Fruit fly (Drosophila melanogaster) whole organism, embryonic: Measurements from ENCODE around the gene E2f2.

ENCODE experiments used
- Atf3 ChIP-seq: fragments of 200-800 bp; sonication (Bioruptor generic); optimal IDR thresholded peaks from 3 replicates; lab custom pipeline; 2016; ENCODE audit warnings: missing biosample characterization, missing genetic modification characterization
- Blimp-1 ChIP-seq: fragments of 200-800 bp; sonication (Bioruptor generic); optimal IDR thresholded peaks from 3 replicates; lab custom pipeline; 2018; ENCODE audit warnings: missing biosample characterization, missing genetic modification characterization, mild to moderate bottlenecking, moderate library complexity, missing genetic modification reagents
- BtbVII ChIP-seq: fragments of 200-800 bp; sonication (Bioruptor generic); optimal IDR thresholded peaks from 3 replicates; lab custom pipeline; 2017; ENCODE audit warnings: missing biosample characterization, mild to moderate bottlenecking, missing genetic modification characterization
- CG10274 ChIP-seq: fragments of 200-800 bp; sonication (Bioruptor generic); optimal IDR thresholded peaks from 3 replicates; lab custom pipeline; 2017; ENCODE audit warnings: missing biosample characterization, mild to moderate bottlenecking, missing genetic modification characterization
- CG10959 ChIP-seq: fragments of 200-800 bp; sonication (Bioruptor generic); IDR thresholded peaks from 2 replicates; pipeline ENCODE4 v1.3.6; 2022; ENCODE audit warnings: missing biosample characterization, missing genetic modification characterization
- CG10979 ChIP-seq: fragments of 200-800 bp; sonication (Bioruptor generic); optimal IDR thresholded peaks from 2 replicates; lab custom pipeline; 2018; ENCODE audit warnings: missing biosample characterization, mild to moderate bottlenecking, missing genetic modification characterization, moderate library complexity
- CG11696 ChIP-seq: fragments of 200-800 bp; sonication (Bioruptor generic); IDR thresholded peaks from 2 replicates; pipeline ENCODE4 v1.3.6; 2022; ENCODE audit warnings: missing biosample characterization, missing genetic modification characterization
- CG12659 ChIP-seq: fragments of 200-800 bp; sonication (Bioruptor generic); optimal IDR thresholded peaks from 3 replicates; lab custom pipeline; 2017; ENCODE audit warnings: mild to moderate bottlenecking, missing biosample characterization, missing genetic modification reagents, missing genetic modification characterization
- CG14965 ChIP-seq: fragments of 200-800 bp; sonication (Bioruptor generic); optimal IDR thresholded peaks from 2 replicates; lab custom pipeline; 2016; ENCODE audit warnings: missing biosample characterization, missing genetic modification characterization, borderline replicate concordance
- CG1647 ChIP-seq: fragments of 200-800 bp; sonication (Bioruptor generic); optimal IDR thresholded peaks from 3 replicates; lab custom pipeline; 2016; ENCODE audit warnings: missing biosample characterization, missing genetic modification characterization
- CG17186 ChIP-seq: fragments of 200-800 bp; sonication (Bioruptor generic); optimal IDR thresholded peaks from 3 replicates; lab custom pipeline; 2017; ENCODE audit warnings: missing biosample characterization, missing genetic modification reagents, missing genetic modification characterization
- CG17612 ChIP-seq: fragments of 200-800 bp; sonication (Bioruptor generic); IDR thresholded peaks from 2 replicates; pipeline ENCODE4 v1.3.6; 2022; ENCODE audit warnings: missing biosample characterization, missing genetic modification characterization
- CG1832 ChIP-seq: fragments of 200-800 bp; sonication (Bioruptor generic); optimal IDR thresholded peaks from 2 replicates; lab custom pipeline; 2017; ENCODE audit warnings: missing biosample characterization, mild to moderate bottlenecking, missing genetic modification characterization, inconsistent platforms
- CG18599 ChIP-seq: fragments of 200-800 bp; sonication (Bioruptor generic); optimal IDR thresholded peaks from 3 replicates; lab custom pipeline; 2017; ENCODE audit warnings: missing biosample characterization, missing genetic modification characterization, mild to moderate bottlenecking, moderate library complexity, missing genetic modification reagents
- CG2712 ChIP-seq: fragments of 200-800 bp; optimal IDR thresholded peaks from 3 replicates; lab custom pipeline; 2019; ENCODE audit warnings: missing biosample characterization, mild to moderate bottlenecking, missing genetic modification characterization, moderate library complexity
- CG32772 ChIP-seq: fragments of 200-800 bp; sonication (Bioruptor generic); IDR thresholded peaks from 2 replicates; pipeline ENCODE4 v1.3.6; 2022; ENCODE audit warnings: missing biosample characterization, missing genetic modification characterization
- CG3838 ChIP-seq: fragments of 200-800 bp; sonication (Bioruptor generic); optimal IDR thresholded peaks from 3 replicates; lab custom pipeline; 2016; ENCODE audit warnings: missing biosample characterization, missing genetic modification characterization
- CG3995 ChIP-seq: fragments of 200-800 bp; sonication (Bioruptor generic); optimal IDR thresholded peaks from 3 replicates; lab custom pipeline; 2016; ENCODE audit warnings: missing biosample characterization, missing genetic modification characterization
- CG6765 ChIP-seq: fragments of 200-800 bp; sonication (Bioruptor generic); optimal IDR thresholded peaks from 3 replicates; lab custom pipeline; 2017; ENCODE audit warnings: missing biosample characterization, mild to moderate bottlenecking, missing genetic modification characterization
- CG8290 ChIP-seq, 3 experiments: fragments of 200-800 bp; sonication (Bioruptor generic); optimal IDR thresholded peaks; 2 replicates each; lab custom pipeline; 2016 to 2019; ENCODE audit warnings: missing biosample characterization in 3 of 3, missing genetic modification characterization in 3 of 3, mild to moderate bottlenecking in 2 of 3, moderate library complexity in 1 of 3
- CG8359 ChIP-seq: fragments of 200-800 bp; sonication (Bioruptor generic); optimal IDR thresholded peaks from 2 replicates; lab custom pipeline; 2017; ENCODE audit warnings: missing biosample characterization, mild to moderate bottlenecking, missing genetic modification characterization, borderline replicate concordance
- CG8388 ChIP-seq: fragments of 200-800 bp; sonication (Bioruptor generic); optimal IDR thresholded peaks from 2 replicates; lab custom pipeline; 2019; ENCODE audit warnings: missing biosample characterization, mild to moderate bottlenecking, missing genetic modification characterization, moderate library complexity
- CoRest ChIP-seq: fragments of 200-800 bp; sonication (Bioruptor generic); optimal IDR thresholded peaks from 3 replicates; lab custom pipeline; 2018; ENCODE audit warnings: missing biosample characterization, mild to moderate bottlenecking, missing genetic modification characterization, moderate library complexity
- Drgx ChIP-seq: fragments of 200-800 bp; sonication (Bioruptor generic); IDR thresholded peaks from 2 replicates; pipeline ENCODE4 v1.3.6; 2022; ENCODE audit warnings: missing biosample characterization, missing genetic modification characterization
- Ets65A ChIP-seq: fragments of 200-800 bp; sonication (Bioruptor generic); peaks from one replicate; lab custom pipeline; 2016; ENCODE audit warnings: missing biosample characterization, missing genetic modification characterization
- Fer3 ChIP-seq: fragments of 200-800 bp; sonication (Bioruptor generic); optimal IDR thresholded peaks from 2 replicates; lab custom pipeline; 2018; ENCODE audit warnings: missing biosample characterization, mild to moderate bottlenecking, missing genetic modification characterization, moderate library complexity
- Hey ChIP-seq: fragments of 200-800 bp; sonication (Bioruptor generic); optimal IDR thresholded peaks from 3 replicates; lab custom pipeline; 2018; ENCODE audit warnings: missing biosample characterization, mild to moderate bottlenecking, missing genetic modification characterization
- HmgZ ChIP-seq: fragments of 200-800 bp; sonication (Bioruptor generic); optimal IDR thresholded peaks from 2 replicates; lab custom pipeline; 2018; ENCODE audit warnings: missing biosample characterization, mild to moderate bottlenecking, missing genetic modification characterization
- Optix ChIP-seq: fragments of 200-800 bp; sonication (Bioruptor generic); IDR thresholded peaks from 3 replicates; pipeline ENCODE4 v1.3.6; 2022; ENCODE audit warnings: missing biosample characterization, missing genetic modification characterization
- Ravus ChIP-seq: fragments of 200-800 bp; sonication (Bioruptor generic); IDR thresholded peaks from 2 replicates; pipeline ENCODE4 v1.3.6; 2022; ENCODE audit warnings: missing biosample characterization, missing genetic modification characterization
- Spps ChIP-seq: fragments of 200-800 bp; sonication (Bioruptor generic); optimal IDR thresholded peaks from 2 replicates; lab custom pipeline; 2018; ENCODE audit warnings: missing biosample characterization, mild to moderate bottlenecking, missing genetic modification characterization
- Stat92E ChIP-seq, 3 experiments: fragments of >200 bp in 2 of 3; fragments of 200-800 bp in 1 of 3; sonication (Bioruptor generic) in 1 of 3; optimal IDR thresholded peaks; 2 replicates each; lab custom pipeline; 2017 to 2019; ENCODE audit warnings: missing biosample characterization in 3 of 3, missing genetic modification characterization in 3 of 3, mild to moderate bottlenecking in 1 of 3, moderate library complexity in 1 of 3
- Taf1 ChIP-seq: fragments of 200-800 bp; sonication (Bioruptor generic); IDR thresholded peaks from 2 replicates; pipeline ENCODE4 v1.3.6; 2022; ENCODE audit warnings: missing biosample characterization, missing genetic modification characterization
- Trl ChIP-seq, 3 experiments: fragments of >200 bp in 2 of 3; fragments of 200-800 bp in 1 of 3; sonication (Bioruptor generic) in 1 of 3; optimal IDR thresholded peaks; 2 replicates in 1 of 3; 3 replicates in 2 of 3; lab custom pipeline; 2016 to 2017; ENCODE audit warnings: missing biosample characterization in 1 of 3, missing genetic modification characterization in 1 of 3
- danr ChIP-seq: fragments of 200-800 bp; sonication (Bioruptor generic); IDR thresholded peaks from 2 replicates; pipeline ENCODE4 v1.3.6; 2022; ENCODE audit warnings: missing biosample characterization, missing genetic modification characterization
- eve ChIP-seq, 2 experiments: fragments of >200 bp; optimal IDR thresholded peaks; 2 replicates each; lab custom pipeline; 2017; ENCODE audit warnings: missing biosample characterization in 2 of 2, missing genetic modification characterization in 2 of 2
- ftz-f1 ChIP-seq: fragments of 200-800 bp; sonication (Bioruptor generic); optimal IDR thresholded peaks from 2 replicates; lab custom pipeline; 2016; ENCODE audit warnings: missing biosample characterization, missing genetic modification characterization
- grau ChIP-seq: fragments of 200-800 bp; optimal IDR thresholded peaks from 3 replicates; lab custom pipeline; 2019; ENCODE audit warnings: missing biosample characterization, mild to moderate bottlenecking, missing genetic modification characterization, moderate library complexity
- grn ChIP-seq: fragments of 200-800 bp; sonication (Bioruptor generic); optimal IDR thresholded peaks from 3 replicates; lab custom pipeline; 2017; ENCODE audit warnings: missing biosample characterization, missing genetic modification characterization
- inv ChIP-seq: fragments of 200-800 bp; sonication (Bioruptor generic); IDR thresholded peaks from 2 replicates; pipeline ENCODE4 v1.3.6; 2022; ENCODE audit warnings: missing biosample characterization, missing genetic modification characterization; ENCODE audit not compliant: partially characterized antibody
- lmd ChIP-seq: fragments of 200-800 bp; sonication (Bioruptor generic); IDR thresholded peaks from 2 replicates; pipeline ENCODE4 v1.3.6; 2022; ENCODE audit warnings: missing biosample characterization, missing genetic modification characterization
- lov ChIP-seq, 2 experiments: fragments of 200-800 bp in 1 of 2; fragments of >200 bp in 1 of 2; sonication (Bioruptor generic) in 1 of 2; IDR thresholded peaks in 1 of 2; optimal IDR thresholded peaks in 1 of 2; 2 replicates in 1 of 2; 3 replicates in 1 of 2; pipeline versions ENCODE4 v1.3.6 to Lab custom; 2017 to 2022; ENCODE audit warnings: missing biosample characterization in 1 of 2, missing genetic modification characterization in 1 of 2
- nau ChIP-seq: fragments of 200-800 bp; sonication (Bioruptor generic); optimal IDR thresholded peaks from 3 replicates; lab custom pipeline; 2017; ENCODE audit warnings: missing biosample characterization, mild to moderate bottlenecking, missing genetic modification characterization, missing genetic modification reagents
- nmo ChIP-seq: fragments of 200-800 bp; sonication (Bioruptor generic); optimal IDR thresholded peaks from 2 replicates; lab custom pipeline; 2018; ENCODE audit warnings: missing biosample characterization, mild to moderate bottlenecking, missing genetic modification characterization, moderate library complexity
- nom ChIP-seq: fragments of 200-800 bp; sonication (Bioruptor generic); optimal IDR thresholded peaks from 2 replicates; lab custom pipeline; 2017; ENCODE audit warnings: missing biosample characterization, missing genetic modification characterization, mild to moderate bottlenecking, moderate library complexity, missing genetic modification reagents
- run ChIP-seq: fragments of 200-800 bp; sonication (Bioruptor generic); optimal IDR thresholded peaks from 3 replicates; lab custom pipeline; 2018; ENCODE audit warnings: missing biosample characterization, mild to moderate bottlenecking, missing genetic modification characterization
- ssp ChIP-seq: fragments of 200-800 bp; sonication (Bioruptor generic); IDR thresholded peaks from 2 replicates; pipeline ENCODE4 v1.3.6; 2022; ENCODE audit warnings: missing biosample characterization, missing genetic modification characterization
- stc ChIP-seq: fragments of 200-800 bp; sonication (Bioruptor generic); IDR thresholded peaks from 2 replicates; pipeline ENCODE4 v1.3.6; 2022; ENCODE audit warnings: missing biosample characterization, missing genetic modification characterization
- yki ChIP-seq: fragments of >200 bp; optimal IDR thresholded peaks from 3 replicates; lab custom pipeline; 2018
- zen ChIP-seq: fragments of 200-800 bp; sonication (Bioruptor generic); optimal IDR thresholded peaks from 3 replicates; lab custom pipeline; 2018; ENCODE audit warnings: missing biosample characterization, mild to moderate bottlenecking, missing genetic modification characterization, moderate library complexity

The E2f2 gene

DNA sequence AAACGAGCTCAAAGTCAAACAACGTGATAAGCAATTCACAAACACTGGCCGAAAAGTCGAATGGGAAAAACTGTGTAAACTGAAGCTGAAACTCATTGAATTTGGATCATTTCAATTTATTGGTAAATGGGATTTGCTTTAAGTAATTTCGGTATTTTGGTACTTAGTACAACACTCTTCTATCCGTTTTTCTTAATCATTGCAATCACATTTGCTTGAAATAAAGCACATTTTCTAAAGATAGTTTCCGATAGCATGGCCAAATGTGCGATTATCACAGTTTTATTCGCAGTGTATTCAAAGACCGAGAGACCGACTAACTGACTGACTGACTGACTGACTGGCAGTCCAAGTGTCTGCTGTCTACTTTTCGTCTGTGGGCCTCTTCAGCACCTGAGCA, 40.0 kb upstream of the E2f2 start (continued):
- TF ChIP-seq CG14965 (GFP tag; lab: Kevin White, UChicago) (no peak), Ets65A (no peak), CG10274 (no peak), CG17612 (GFP tag; lab: Robert Waterston, UW) (no peak), Blimp-1 (no peak), CG8290 (GFP tag; optimal IDR thresholded peaks at IDR 0.05; lab: Kevin White, UChicago) (no peak), CG8290 (tag; optimal IDR thresholded peaks at IDR 0.05; lab: Kevin White, UChicago) (no peak), Stat92E (GFP tag; optimal IDR thresholded peaks at IDR 0.05; lab: Kevin White, UChicago) (no peak), CG12659 (GFP tag; lab: Kevin White, UChicago) (no peak), BtbVII (no peak), Spps (no peak), ftz-f1 (no peak), HmgZ (tag; lab: Kevin White, UChicago) (no peak), run (tag; lab: Kevin White, UChicago) (no peak), CG2712 (tag; lab: Kevin White, UChicago) (peak; percentile 33), Trl (optimal IDR thresholded peaks at IDR 0.05; lab: Kevin White, UChicago) (no peak), Trl (GFP tag; optimal IDR thresholded peaks at IDR 0.05; lab: Kevin White, UChicago) (no peak), Optix (GFP tag; lab: Robert Waterston, UW) (no peak), Drgx (GFP tag; lab: Robert Waterston, UW) (0 out of 2 replicates have a peak, but pooled peaks have one; percentile 32), CG3995 (GFP tag; lab: Kevin White, UChicago) (no peak), Taf1 (GFP tag; lab: Robert Waterston, UW) (0 out of 2 replicates have a peak, but pooled peaks have one; percentile 8), Ravus (GFP tag; lab: Robert Waterston, UW) (no peak), CG8388 (GFP tag; lab: Kevin White, UChicago) (no peak), nom (GFP tag; lab: Kevin White, UChicago) (no peak), inv (no peak), CG6765 (GFP tag; lab: Kevin White, UChicago) (no peak), CoRest (tag; lab: Kevin White, UChicago) (peak; percentile 27), CG1647 (GFP tag; lab: Kevin White, UChicago) (no peak), CG10979 (tag; lab: Kevin White, UChicago) (peak; percentile 1), lov (optimal IDR thresholded peaks at IDR 0.05; lab: Kevin White, UChicago) (no peak), lov (GFP tag; IDR thresholded peaks at IDR 0.05; lab: Robert Waterston, UW) (no peak), CG17186 (GFP tag; lab: Kevin White, UChicago) (no peak), nmo (GFP tag; lab: Kevin White, UChicago) (peak; percentile 20), lmd (GFP tag; lab: Robert Waterston, UW) (no peak), danr (GFP tag; lab: Robert Waterston, UW) (no peak), grn (GFP tag; lab: Kevin White, UChicago) (no peak), zen (tag; lab: Kevin White, UChicago) (peak; percentile 33), CG18599 (GFP tag; lab: Kevin White, UChicago) (peak; percentile 45), yki (lab: Kevin White, UChicago) (no peak), stc (GFP tag; lab: Robert Waterston, UW) (no peak), nau (no peak), Atf3 (GFP tag; lab: Kevin White, UChicago) (no peak), eve (GFP tag; optimal IDR thresholded peaks at IDR 0.05; lab: Kevin White, UChicago) (peak in 1 of 2 experiments; percentile 52), CG10959 (no peak), Fer3 (tag; lab: Kevin White, UChicago) (peak; percentile 20), CG8359 (no peak), ssp (no peak), CG32772 (GFP tag; lab: Robert Waterston, UW) (no peak), grau (tag; lab: Kevin White, UChicago) (peak; percentile 35), CG1832 (no peak), CG11696 (GFP tag; lab: Robert Waterston, UW) (no peak), Hey (tag; lab: Kevin White, UChicago) (no peak), CG3838 (GFP tag; lab: Kevin White, UChicago) (no peak)
